Worm (Caenorhabditis elegans) whole organism, L1 larva: Measurements from ENCODE around the gene F38A1.11.

ENCODE experiments used
- efl-1 ChIP-seq, 4 experiments: fragments of 150-350 bp; optimal IDR thresholded peaks in 3 of 4; peaks in 1 of 4; 1 replicate in 1 of 4; 2 replicates in 3 of 4; lab custom pipeline; 2014; ENCODE audit warnings: missing biosample characterization in 2 of 4, missing genetic modification characterization in 2 of 4, missing genetic modification reagents in 2 of 4
- elt-2 ChIP-seq: sonication (generic microtip); optimal IDR thresholded peaks from 2 replicates; lab custom pipeline; 2016; ENCODE audit warnings: missing genetic modification characterization, mild to moderate bottlenecking, inconsistent platforms, missing compliant biosample characterization, missing genetic modification reagents
- fkh-10 ChIP-seq: sonication (generic microtip); optimal IDR thresholded peaks from 2 replicates; lab custom pipeline; 2017; ENCODE audit warnings: missing biosample characterization, missing genetic modification reagents, missing genetic modification characterization
- lin-15B ChIP-seq: fragments of 150-350 bp; sonication (generic microtip); optimal IDR thresholded peaks from 3 replicates; lab custom pipeline; 2014; ENCODE audit warnings: missing biosample characterization, missing genetic modification characterization
- mdl-1 ChIP-seq, 2 experiments: fragments of 150-350 bp; optimal IDR thresholded peaks; 2 replicates each; lab custom pipeline; 2014 to 2017; ENCODE audit warnings: missing biosample characterization in 2 of 2, missing genetic modification characterization in 2 of 2, inconsistent platforms in 1 of 2
- nhr-11 ChIP-seq: fragments of 150-350 bp; optimal IDR thresholded peaks from 2 replicates; lab custom pipeline; 2014; ENCODE audit warnings: missing biosample characterization, missing genetic modification characterization
- nhr-12 ChIP-seq: sonication (generic microtip); optimal IDR thresholded peaks from 2 replicates; lab custom pipeline; 2017; ENCODE audit warnings: missing biosample characterization, missing genetic modification characterization
- nhr-76 ChIP-seq: sonication (generic microtip); optimal IDR thresholded peaks from 2 replicates; lab custom pipeline; 2017; ENCODE audit warnings: missing biosample characterization, missing genetic modification characterization
- pag-3 ChIP-seq: sonication (generic microtip); optimal IDR thresholded peaks from 2 replicates; lab custom pipeline; 2017; ENCODE audit warnings: missing genetic modification characterization, mild to moderate bottlenecking, missing compliant biosample characterization, antibody characterized with exemption, borderline replicate concordance; ENCODE audit not compliant: insufficient read depth
- skn-1 ChIP-seq: fragments of 150-350 bp; optimal IDR thresholded peaks from 2 replicates; lab custom pipeline; 2014; ENCODE audit warnings: missing biosample characterization, missing genetic modification characterization
- unc-86 ChIP-seq: sonication (generic microtip); optimal IDR thresholded peaks from 2 replicates; lab custom pipeline; 2016; ENCODE audit warnings: missing genetic modification characterization, missing compliant biosample characterization

DNA sequence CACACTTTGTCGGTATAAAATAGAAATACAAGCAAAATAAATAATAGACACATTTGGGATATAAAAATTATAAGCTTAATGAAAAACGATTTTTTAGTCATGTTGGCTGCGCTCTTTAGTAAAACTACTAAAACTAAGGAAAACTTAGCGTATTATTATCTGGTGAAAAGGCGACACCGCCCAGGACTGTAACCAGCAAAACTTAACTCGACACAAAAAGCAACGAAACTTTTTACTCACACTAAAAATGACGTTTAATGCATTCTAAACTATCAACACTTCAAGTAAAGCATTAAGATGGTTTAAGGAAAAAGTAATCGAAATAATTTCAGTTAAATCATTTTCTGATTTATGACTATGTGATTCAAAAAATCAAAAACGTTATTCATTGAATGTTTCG lies 8.4 kb downstream of the F38A1.11 start, which contains the start of gene clec-167:
- TF ChIP-seq fkh-10 (GFP tag; lab: Kevin White, UChicago) = no peak
- TF ChIP-seq mdl-1 (tag; optimal IDR thresholded peaks at IDR 0.05; lab: Kevin White, UChicago) = no peak
- no peak for TF ChIP-seq skn-1 (tag; lab: Kevin White, UChicago)
- TF ChIP-seq unc-86 = no peak
- no peak for TF ChIP-seq nhr-76 (tag; lab: Kevin White, UChicago)
- no peak for TF ChIP-seq efl-1 (optimal IDR thresholded peaks at IDR 0.05; lab: Kevin White, UChicago)
- no peak for TF ChIP-seq efl-1 (GFP tag; optimal IDR thresholded peaks at IDR 0.05 in 1 of 2; lab: Kevin White, UChicago)
- no peak for TF ChIP-seq elt-2 (tag; lab: Kevin White, UChicago)
- TF ChIP-seq nhr-12 (tag; lab: Kevin White, UChicago) = no peak
- TF ChIP-seq nhr-11 (tag; lab: Kevin White, UChicago) = no peak
- TF ChIP-seq lin-15B (tag; lab: Kevin White, UChicago) = no peak
- TF ChIP-seq pag-3 (tag; lab: Kevin White, UChicago) = no peak
